Fruit fly (Drosophila melanogaster): Measurements from ENCODE around the gene alpha4GT1.

alpha4GT1 gene

DNA sequence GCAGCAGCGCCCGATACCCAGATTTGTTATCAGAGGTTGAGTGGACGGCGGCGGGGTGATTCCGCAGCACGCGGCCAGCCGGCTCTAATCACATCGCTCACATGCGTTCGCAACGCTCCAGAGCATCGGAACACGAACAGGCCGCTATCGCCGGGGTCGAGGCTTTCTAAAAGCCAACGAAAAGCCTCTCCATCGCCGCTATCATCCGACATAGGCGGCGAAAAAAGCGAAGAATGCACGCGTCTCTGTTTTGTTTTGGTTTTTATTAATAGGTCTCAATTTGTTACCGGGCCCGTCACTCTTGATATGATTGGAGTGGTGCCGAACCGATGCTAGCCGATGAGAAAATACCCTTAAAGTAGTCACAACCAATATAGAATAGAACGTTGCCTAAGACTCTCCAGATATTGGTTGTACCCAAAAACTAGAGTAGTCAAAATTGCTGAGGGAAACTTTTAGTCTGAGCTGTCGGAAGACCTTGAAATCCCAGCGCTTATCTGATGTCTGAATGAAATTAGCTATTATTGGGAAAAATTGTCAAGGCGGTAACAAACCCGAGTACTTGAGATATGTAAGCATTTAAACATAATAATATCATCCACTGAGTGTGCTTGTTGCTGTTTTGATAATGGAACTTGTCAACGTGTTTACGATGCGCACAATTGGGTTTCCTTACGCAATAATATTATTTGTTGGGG lies 19.1 kb upstream of the alpha4GT1 start, which contains the start of gene CG17261 (continued):
- no peak for TF ChIP-seq Eip74EF (GFP tag; optimal IDR thresholded peaks at IDR 0.05)
- TF ChIP-seq ttk (GFP tag; IDR thresholded peaks at IDR 0.05), result no peak
- no peak for TF ChIP-seq scrt (GFP tag; optimal IDR thresholded peaks at IDR 0.05)
- no peak for TF ChIP-seq fd64A (GFP tag; optimal IDR thresholded peaks at IDR 0.05)
- TF ChIP-seq pita (GFP tag; optimal IDR thresholded peaks at IDR 0.05), result no peak
- no peak for TF ChIP-seq eyg (GFP tag; optimal IDR thresholded peaks at IDR 0.05)
- TF ChIP-seq inv (GFP tag; IDR thresholded peaks at IDR 0.05; ENCODE audit: partially characterized antibody), result no peak
- TF ChIP-seq CG13296 (GFP tag; optimal IDR thresholded peaks at IDR 0.05), result peak; percentile 18
- no peak for TF ChIP-seq hb (GFP tag; IDR thresholded peaks at IDR 0.05; ENCODE audit: partially characterized antibody)
- no peak for TF ChIP-seq bcd (GFP tag; optimal IDR thresholded peaks at IDR 0.05)
- no peak for TF ChIP-seq CG14667 (GFP tag; IDR thresholded peaks at IDR 0.05)
- TF ChIP-seq CG31224 (GFP tag; IDR thresholded peaks at IDR 0.05), result no peak
- no peak for TF ChIP-seq CG16813 (GFP tag; IDR thresholded peaks at IDR 0.05; ENCODE audit: partially characterized antibody)
- TF ChIP-seq bowl (GFP tag; IDR thresholded peaks at IDR 0.05), result 0 out of 2 replicates have a peak, but pooled peaks have one; percentile 15
- no peak for TF ChIP-seq dati (GFP tag; IDR thresholded peaks at IDR 0.05)
- peak; percentile 37; the same call in 1 of the 3 replicates for TF ChIP-seq CG11695 (GFP tag; IDR thresholded peaks at IDR 0.05)
- no peak for TF ChIP-seq CG14441 (GFP tag; IDR thresholded peaks at IDR 0.05)
- TF ChIP-seq sqz (GFP tag; optimal IDR thresholded peaks at IDR 0.05), result no peak
- TF ChIP-seq CG7928 (GFP tag; optimal IDR thresholded peaks at IDR 0.05), result no peak
- peak; percentile 25 for TF ChIP-seq CoRest (tag; optimal IDR thresholded peaks at IDR 0.05)
- peak; percentile 25 for TF ChIP-seq Chrac-16 (GFP tag; optimal IDR thresholded peaks at IDR 0.05)
- peak; percentile 44 for TF ChIP-seq Fer3 (tag; optimal IDR thresholded peaks at IDR 0.05)
- TF ChIP-seq ewg (GFP tag; optimal IDR thresholded peaks at IDR 0.05), result no peak
- no peak for TF ChIP-seq CG8089 (GFP tag; optimal IDR thresholded peaks at IDR 0.05)
- peak; percentile 30; the same call in 1 of the 2 replicates for TF ChIP-seq vvl (GFP tag; IDR thresholded peaks at IDR 0.05)
- no peak for TF ChIP-seq maf-S (GFP tag; optimal IDR thresholded peaks at IDR 0.05)
- TF ChIP-seq crol (GFP tag; IDR thresholded peaks at IDR 0.05), result peak; percentile 62
- no peak for TF ChIP-seq hbn (GFP tag; IDR thresholded peaks at IDR 0.05; ENCODE audit: partially characterized antibody)
- no peak for TF ChIP-seq BEAF-32 (GFP tag; optimal IDR thresholded peaks at IDR 0.05)
- TF ChIP-seq cas (GFP tag; IDR thresholded peaks at IDR 0.05), result no peak
- TF ChIP-seq knrl (GFP tag; IDR thresholded peaks at IDR 0.05; ENCODE audit: partially characterized antibody), result no peak
- no peak for TF ChIP-seq Max (GFP tag; optimal IDR thresholded peaks at IDR 0.05)
- TF ChIP-seq zfh1 (GFP tag; IDR thresholded peaks at IDR 0.05), result no peak
- TF ChIP-seq gcm2 (GFP tag; optimal IDR thresholded peaks at IDR 0.05), result no peak
- peak; percentile 37 for TF ChIP-seq tin (GFP tag; optimal IDR thresholded peaks at IDR 0.05)
- no peak for TF ChIP-seq CG9215 (GFP tag; IDR thresholded peaks at IDR 0.05)
- peak; percentile 35 for TF ChIP-seq CG30403 (GFP tag; optimal IDR thresholded peaks at IDR 0.05)
- TF ChIP-seq ham (GFP tag; IDR thresholded peaks at IDR 0.05), result no peak
- no peak for TF ChIP-seq CG43689 (GFP tag; IDR thresholded peaks at IDR 0.05)
- TF ChIP-seq CG10543 (GFP tag; optimal IDR thresholded peaks at IDR 0.05), result peak; percentile 88
- TF ChIP-seq Ada2b (GFP tag; IDR thresholded peaks at IDR 0.05), result no peak
- no peak for TF ChIP-seq CTCF (GFP tag; optimal IDR thresholded peaks at IDR 0.05)
- no peak for TF ChIP-seq gce (GFP tag; IDR thresholded peaks at IDR 0.05)
- TF ChIP-seq psq (GFP tag; optimal IDR thresholded peaks at IDR 0.05), result no peak
- no peak for TF ChIP-seq Tbp (GFP tag; optimal IDR thresholded peaks at IDR 0.05)
- TF ChIP-seq CG7839 (tag; optimal IDR thresholded peaks at IDR 0.05), result peak; percentile 39
- TF ChIP-seq CG4854 (GFP tag; optimal IDR thresholded peaks at IDR 0.05), result no peak
- TF ChIP-seq onecut (GFP tag; IDR thresholded peaks at IDR 0.05), result no peak
- TF ChIP-seq CG10462 (GFP tag; optimal IDR thresholded peaks at IDR 0.05), result no peak
- TF ChIP-seq insv (GFP tag; optimal IDR thresholded peaks at IDR 0.05), result no peak
- peak; percentile 4 for TF ChIP-seq HmgD (GFP tag; optimal IDR thresholded peaks at IDR 0.05)

Data from whole organism, embryonic.